Worm (Caenorhabditis elegans) whole organism, L2 larva: ENCODE results near the gene spe-45.

Experiments
- F13H6.1 ChIP-seq: sonication (generic microtip); optimal IDR thresholded peaks from 2 replicates; lab custom pipeline; 2016; ENCODE audit warnings: missing genetic modification characterization, missing compliant biosample characterization
- R02D3.7 ChIP-seq: fragments of 150-350 bp; optimal IDR thresholded peaks from 2 replicates; lab custom pipeline; 2014; ENCODE audit warnings: missing biosample characterization, missing genetic modification characterization
- Y55F3AM.14 ChIP-seq: fragments of 200-800 bp; sonication (Bioruptor generic); optimal IDR thresholded peaks from 2 replicates; lab custom pipeline; 2018; ENCODE audit warnings: mild to moderate bottlenecking, missing genetic modification characterization, missing compliant biosample characterization
- alr-1 ChIP-seq: fragments of 150-350 bp; optimal IDR thresholded peaks from 2 replicates; lab custom pipeline; 2014; ENCODE audit warnings: missing biosample characterization, missing genetic modification characterization
- aly-2 ChIP-seq: fragments of 150-350 bp; optimal IDR thresholded peaks from 2 replicates; lab custom pipeline; 2014; ENCODE audit warnings: missing biosample characterization, missing genetic modification characterization
- blmp-1 ChIP-seq: sonication (generic microtip); optimal IDR thresholded peaks from 2 replicates; lab custom pipeline; 2017; ENCODE audit warnings: missing genetic modification characterization, mild to moderate bottlenecking, missing compliant biosample characterization, antibody characterized with exemption, moderate library complexity; ENCODE audit not compliant: insufficient read depth
- ceh-16 ChIP-seq: fragments of 150-350 bp; optimal IDR thresholded peaks from 2 replicates; lab custom pipeline; 2014; ENCODE audit warnings: missing biosample characterization, missing genetic modification characterization
- ceh-82 ChIP-seq: fragments of 150-350 bp; optimal IDR thresholded peaks from 2 replicates; lab custom pipeline; 2014; ENCODE audit warnings: missing biosample characterization, missing genetic modification characterization
- crh-2 ChIP-seq: sonication (generic microtip); optimal IDR thresholded peaks from 2 replicates; lab custom pipeline; 2017; ENCODE audit warnings: missing biosample characterization, missing genetic modification characterization
- dmd-4 ChIP-seq: sonication (generic microtip); optimal IDR thresholded peaks from 2 replicates; lab custom pipeline; 2017; ENCODE audit warnings: missing biosample characterization, missing genetic modification characterization
- egl-27 ChIP-seq: sonication (generic microtip); optimal IDR thresholded peaks from 3 replicates; lab custom pipeline; 2017; ENCODE audit warnings: missing biosample characterization, missing genetic modification reagents, missing genetic modification characterization
- elt-1 ChIP-seq: fragments of 150-350 bp; optimal IDR thresholded peaks from 2 replicates; lab custom pipeline; 2014; ENCODE audit warnings: missing biosample characterization, missing genetic modification characterization
- fos-1 ChIP-seq: fragments of 150-350 bp; optimal IDR thresholded peaks from 2 replicates; lab custom pipeline; 2014; ENCODE audit warnings: missing biosample characterization, missing genetic modification characterization
- gmeb-1 ChIP-seq: fragments of 150-350 bp; optimal IDR thresholded peaks from 2 replicates; lab custom pipeline; 2014; ENCODE audit warnings: missing biosample characterization, missing genetic modification characterization
- lin-13 ChIP-seq: fragments of 150-350 bp; optimal IDR thresholded peaks from 2 replicates; lab custom pipeline; 2014; ENCODE audit warnings: missing biosample characterization, missing genetic modification reagents, missing genetic modification characterization
- lin-39 ChIP-seq: fragments of 150-350 bp; optimal IDR thresholded peaks from 2 replicates; lab custom pipeline; 2014; ENCODE audit warnings: missing biosample characterization, missing genetic modification reagents, missing genetic modification characterization
- mdl-1 ChIP-seq, 2 experiments: fragments of 150-350 bp in 1 of 2; sonication (generic microtip) in 1 of 2; optimal IDR thresholded peaks; 2 replicates each; lab custom pipeline; 2017; ENCODE audit warnings: missing biosample characterization in 2 of 2, missing genetic modification characterization in 2 of 2
- nhr-10 ChIP-seq: sonication (generic microtip); optimal IDR thresholded peaks from 2 replicates; lab custom pipeline; 2017; ENCODE audit warnings: missing biosample characterization, missing genetic modification characterization
- nhr-12 ChIP-seq: fragments of 150-350 bp; optimal IDR thresholded peaks from 2 replicates; lab custom pipeline; 2014; ENCODE audit warnings: missing biosample characterization, missing genetic modification characterization
- nhr-129 ChIP-seq: fragments of 150-350 bp; optimal IDR thresholded peaks from 2 replicates; lab custom pipeline; 2014; ENCODE audit warnings: missing biosample characterization, missing genetic modification characterization
- nhr-21 ChIP-seq: fragments of 150-350 bp; optimal IDR thresholded peaks from 2 replicates; lab custom pipeline; 2014; ENCODE audit warnings: missing biosample characterization, missing genetic modification characterization
- nhr-23 ChIP-seq: fragments of 150-350 bp; optimal IDR thresholded peaks from 2 replicates; lab custom pipeline; 2014; ENCODE audit warnings: missing biosample characterization, missing genetic modification reagents, missing genetic modification characterization
- nhr-25 ChIP-seq: fragments of 150-350 bp; sonication (generic microtip); optimal IDR thresholded peaks from 3 replicates; lab custom pipeline; 2014; ENCODE audit warnings: missing biosample characterization, missing genetic modification characterization
- peb-1 ChIP-seq: fragments of 150-350 bp; optimal IDR thresholded peaks from 2 replicates; lab custom pipeline; 2014; ENCODE audit warnings: missing biosample characterization, missing genetic modification characterization
- skn-1 ChIP-seq: sonication (generic microtip); optimal IDR thresholded peaks from 2 replicates; lab custom pipeline; 2017; ENCODE audit warnings: missing biosample characterization, missing genetic modification characterization
- snpc-4 ChIP-seq: fragments of 150-350 bp; optimal IDR thresholded peaks from 2 replicates; lab custom pipeline; 2014; ENCODE audit warnings: missing biosample characterization, missing genetic modification characterization
- unc-39 ChIP-seq: fragments of 150-350 bp; optimal IDR thresholded peaks from 2 replicates; lab custom pipeline; 2014; ENCODE audit warnings: missing biosample characterization, missing genetic modification characterization
- unc-55 ChIP-seq: fragments of 150-350 bp; sonication (generic microtip); optimal IDR thresholded peaks from 3 replicates; lab custom pipeline; 2014; ENCODE audit warnings: missing biosample characterization, missing genetic modification reagents, missing genetic modification characterization
- unc-62 ChIP-seq: fragments of 150-350 bp; optimal IDR thresholded peaks from 2 replicates; lab custom pipeline; 2014; ENCODE audit warnings: missing biosample characterization, missing genetic modification reagents, missing genetic modification characterization
- zag-1 ChIP-seq: fragments of 150-350 bp; optimal IDR thresholded peaks from 2 replicates; lab custom pipeline; 2014; ENCODE audit warnings: missing biosample characterization, missing genetic modification characterization
- ztf-1 ChIP-seq: fragments of 200-800 bp; sonication (Bioruptor generic); conservative IDR thresholded peaks from 2 replicates; pipeline ENCODE4 v1.3.6; 2022; ENCODE audit warnings: missing genetic modification characterization, missing compliant biosample characterization

The spe-45 gene

ce11 chrIV:12389951-12390350 lies at the start of gene spe-45:
Gene spe-45 (minus strand): TSS chrIV:12390095.
- TF ChIP-seq ceh-82 (tag; lab: Kevin White, UChicago): no peak
- peak; percentile 0 for TF ChIP-seq nhr-129 (tag; lab: Kevin White, UChicago)

DNA sequence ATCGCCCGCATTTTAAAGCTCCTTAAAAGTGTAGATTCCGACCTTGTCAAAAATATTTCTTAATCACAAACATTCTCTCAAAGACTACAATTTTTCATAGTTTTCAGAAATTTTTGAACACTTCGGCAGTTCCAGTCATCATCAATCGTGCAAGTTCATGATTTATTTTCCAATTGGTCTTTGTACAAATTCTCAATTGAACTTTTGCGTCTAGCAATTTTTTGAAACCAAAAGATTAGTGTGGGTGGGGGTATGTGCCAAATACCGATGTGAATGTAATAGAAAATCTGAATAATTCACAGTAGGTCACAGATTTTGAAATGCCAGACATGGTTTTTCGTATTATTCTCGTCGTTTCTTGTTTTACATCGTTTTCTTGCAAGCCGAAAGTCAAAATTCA lies 48.5 kb upstream of the spe-45 start, which contains the start of gene clec-185:
Gene clec-185 (plus strand): TSS at position 301 of the 400 bp plus-strand sequence.
- TF ChIP-seq mdl-1 (tag; optimal IDR thresholded peaks at IDR 0.05; lab: Kevin White, UChicago) (no peak), skn-1 (tag; lab: Kevin White, UChicago) (no peak), ceh-16 (tag; lab: Kevin White, UChicago) (no peak), aly-2 (tag; lab: Kevin White, UChicago) (no peak), blmp-1 (no peak), peb-1 (no peak), crh-2 (tag; lab: Kevin White, UChicago) (no peak), Y55F3AM.14 (GFP tag; lab: Kevin White, UChicago) (no peak), lin-13 (GFP tag; lab: Kevin White, UChicago) (no peak)

DNA sequence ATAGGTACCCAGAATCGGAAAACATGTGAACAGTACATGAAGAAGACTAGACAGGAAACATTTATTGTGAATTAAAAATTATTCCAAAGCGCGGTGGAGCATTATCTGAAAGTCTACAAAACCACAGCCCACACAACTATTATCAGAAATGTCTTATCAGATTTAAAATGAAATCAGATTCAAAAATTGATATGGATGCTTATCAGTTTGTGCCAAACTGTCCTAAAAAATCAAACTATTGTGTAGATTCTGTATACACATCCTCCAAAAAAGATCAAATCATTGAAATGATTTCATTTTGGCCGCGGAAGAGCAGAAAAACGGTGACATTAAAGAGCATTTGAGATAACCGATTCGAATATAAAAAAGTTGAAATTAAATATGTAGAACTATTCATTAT lies 45.5 kb upstream of the spe-45 start, which contains the start of gene irg-4:
Gene irg-4 (plus strand): TSS at position 392 of the 400 bp plus-strand sequence.
- TF ChIP-seq fos-1 (tag; lab: Kevin White, UChicago): peak; percentile 83
- peak; percentile 36 for TF ChIP-seq crh-2 (tag; lab: Kevin White, UChicago)
- TF ChIP-seq nhr-10 (tag; lab: Kevin White, UChicago): no peak

ce11 chrIV:12432340-12432739 lies 42.4 kb upstream of the spe-45 start, which contains the start of gene clec-184:
Gene clec-184 (plus strand): TSS chrIV:12432640.
- TF ChIP-seq dmd-4 (no peak), ceh-16 (tag; lab: Kevin White, UChicago) (no peak), ztf-1 (GFP tag; lab: Robert Waterston, UW) (no peak), alr-1 (tag; lab: Kevin White, UChicago) (no peak), unc-39 (tag; lab: Kevin White, UChicago) (no peak), egl-27 (tag; lab: Kevin White, UChicago) (no peak), ceh-82 (tag; lab: Kevin White, UChicago) (no peak), nhr-21 (tag; lab: Kevin White, UChicago) (no peak), nhr-25 (tag; lab: Kevin White, UChicago) (no peak), F13H6.1 (no peak), unc-62 (GFP tag; lab: Kevin White, UChicago) (no peak), elt-1 (tag; lab: Kevin White, UChicago) (no peak), zag-1 (tag; lab: Kevin White, UChicago) (no peak), snpc-4 (tag; lab: Kevin White, UChicago) (no peak), nhr-23 (tag; lab: Kevin White, UChicago) (no peak), crh-2 (tag; lab: Kevin White, UChicago) (no peak), lin-39 (tag; lab: Kevin White, UChicago) (no peak), gmeb-1 (tag; lab: Kevin White, UChicago) (no peak), nhr-12 (no peak), R02D3.7 (tag; lab: Kevin White, UChicago) (no peak)

DNA sequence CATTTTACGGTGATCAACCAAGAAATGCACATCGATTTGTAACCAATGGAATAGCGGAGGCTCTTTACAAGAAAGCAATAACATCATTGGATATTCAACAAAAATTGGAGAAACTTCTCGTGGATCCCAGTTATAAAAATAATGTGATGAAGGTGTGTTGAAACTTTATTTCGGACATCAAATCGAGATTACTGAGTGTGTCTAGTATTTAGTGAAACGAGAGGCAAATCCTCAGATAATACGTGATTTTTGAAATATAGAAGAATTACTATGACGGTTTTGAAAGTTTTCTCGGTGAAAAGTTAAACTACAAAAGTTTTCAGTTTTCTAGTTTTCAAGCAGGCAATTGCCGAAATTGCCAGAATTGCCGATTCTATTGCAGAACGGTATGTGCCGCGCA lies 41.9 kb upstream of the spe-45 start:
- TF ChIP-seq crh-2 (tag; lab: Kevin White, UChicago) (no peak), nhr-10 (tag; lab: Kevin White, UChicago) (no peak), snpc-4 (tag; lab: Kevin White, UChicago) (no peak)

- TF ChIP-seq crh-2 (tag; lab: Kevin White, UChicago) (no peak), nhr-25 (tag; lab: Kevin White, UChicago) (peak; percentile 66), fos-1 (tag; lab: Kevin White, UChicago) (no peak), skn-1 (tag; lab: Kevin White, UChicago) (no peak), blmp-1 (peak; percentile 81), lin-39 (tag; lab: Kevin White, UChicago) (no peak), unc-55 (GFP tag; lab: Kevin White, UChicago) (no peak)
Observed at ce11 chrIV:12429504-12429903, 39.6 kb upstream of the spe-45 start.
